Worm (Caenorhabditis elegans) whole organism, early embryonic: ENCODE measurements around the gene F53F8.7.

Experiments
- B0310.2 ChIP-seq: sonication (generic microtip); optimal IDR thresholded peaks from 2 replicates; lab custom pipeline; 2016; ENCODE audit warnings: mild to moderate bottlenecking, missing genetic modification characterization, missing compliant biosample characterization
- F13C5.2 ChIP-seq: sonication (generic microtip); optimal IDR thresholded peaks from 2 replicates; lab custom pipeline; 2017; ENCODE audit warnings: mild to moderate bottlenecking, missing genetic modification characterization, inconsistent platforms, missing compliant biosample characterization
- aly-1 ChIP-seq: sonication (generic microtip); optimal IDR thresholded peaks from 2 replicates; lab custom pipeline; 2016; ENCODE audit warnings: missing genetic modification characterization, missing compliant biosample characterization
- ama-1 ChIP-seq: fragments of 150-350 bp; optimal IDR thresholded peaks from 2 replicates; lab custom pipeline; 2014
- ceh-13 ChIP-seq: fragments of 200-800 bp; sonication (Bioruptor generic); optimal IDR thresholded peaks from 2 replicates; lab custom pipeline; 2018; ENCODE audit warnings: mild to moderate bottlenecking, missing genetic modification characterization, missing compliant biosample characterization
- ceh-36 ChIP-seq: sonication (generic microtip); optimal IDR thresholded peaks from 2 replicates; lab custom pipeline; 2016; ENCODE audit warnings: missing genetic modification characterization, inconsistent platforms, missing compliant biosample characterization
- ets-7 ChIP-seq: sonication (generic microtip); optimal IDR thresholded peaks from 2 replicates; lab custom pipeline; 2016; ENCODE audit warnings: missing genotype, missing genetic modification characterization, missing compliant biosample characterization
- flt-1 ChIP-seq: fragments of 200-800 bp; sonication (Bioruptor generic); IDR thresholded peaks from 2 replicates; pipeline ENCODE4 v1.3.6; 2022; ENCODE audit warnings: missing genetic modification characterization, missing compliant biosample characterization
- hmbx-1 ChIP-seq: sonication (generic microtip); optimal IDR thresholded peaks from 2 replicates; lab custom pipeline; 2016; ENCODE audit warnings: mild to moderate bottlenecking, missing genetic modification characterization, missing compliant biosample characterization
- hmg-4 ChIP-seq: fragments of 200-800 bp; sonication (Bioruptor generic); optimal IDR thresholded peaks from 2 replicates; lab custom pipeline; 2018; ENCODE audit warnings: mild to moderate bottlenecking, missing genetic modification characterization, missing compliant biosample characterization
- hnd-1 ChIP-seq: sonication (generic microtip); optimal IDR thresholded peaks from 2 replicates; lab custom pipeline; 2016; ENCODE audit warnings: missing genetic modification characterization, missing compliant biosample characterization
- pes-1 ChIP-seq: fragments of 200-800 bp; sonication (Bioruptor generic); IDR thresholded peaks from 2 replicates; pipeline ENCODE4 v1.3.6; 2022; ENCODE audit warnings: missing genetic modification reagents, missing genetic modification characterization, missing compliant biosample characterization
- scrt-1 ChIP-seq: fragments of 200-800 bp; sonication (Bioruptor generic); IDR thresholded peaks from 2 replicates; pipeline ENCODE4 v1.3.6; 2022; ENCODE audit warnings: missing genetic modification characterization, missing compliant biosample characterization
- sea-1 ChIP-seq: fragments of 200-800 bp; sonication (Bioruptor generic); conservative IDR thresholded peaks from 2 replicates; pipeline ENCODE4 v1.3.6; 2022; ENCODE audit warnings: missing genetic modification characterization, missing compliant biosample characterization
- tbx-11 ChIP-seq: fragments of 200-800 bp; sonication (Bioruptor generic); IDR thresholded peaks from 2 replicates; pipeline ENCODE4 v1.3.6; 2022; ENCODE audit warnings: missing genetic modification characterization, missing compliant biosample characterization
- tbx-37 ChIP-seq: fragments of 200-800 bp; sonication (Bioruptor generic); conservative IDR thresholded peaks from 2 replicates; pipeline ENCODE4 v1.3.6; 2022; ENCODE audit warnings: missing genetic modification reagents, missing genetic modification characterization, missing compliant biosample characterization
- tra-4 ChIP-seq: sonication (generic microtip); optimal IDR thresholded peaks from 2 replicates; lab custom pipeline; 2017; ENCODE audit warnings: missing genetic modification characterization, missing compliant biosample characterization

F53F8.7 gene

ce11 chrV:20692903-20693302 is 5.3 kb downstream of the F53F8.7 start:
- no peak for TF ChIP-seq tbx-37 (GFP tag; lab: Robert Waterston, UW)
- TF ChIP-seq B0310.2 (tag; lab: Kevin White, UChicago): no peak
- no peak for TF ChIP-seq aly-1
- TF ChIP-seq scrt-1 (GFP tag; lab: Robert Waterston, UW): no peak
- TF ChIP-seq hmbx-1: no peak
- TF ChIP-seq tra-4: no peak
- no peak for TF ChIP-seq ceh-36 (tag; lab: Kevin White, UChicago)
- no peak for TF ChIP-seq flt-1
- TF ChIP-seq ets-7: no peak
- no peak for TF ChIP-seq F13C5.2 (tag; lab: Kevin White, UChicago)
- no peak for TF ChIP-seq sea-1
- TF ChIP-seq tbx-11 (GFP tag; lab: Robert Waterston, UW): no peak
- no peak for TF ChIP-seq hnd-1 (tag; lab: Kevin White, UChicago)
- no peak for TF ChIP-seq ceh-13 (GFP tag; lab: Kevin White, UChicago)
- TF ChIP-seq ama-1: no peak

ce11 chrV:20691585-20691984 is 6.6 kb downstream of the F53F8.7 start, which contains the start of gene F53F8.4:
F53F8.4 (minus strand) TSS chrV:20691685.
- TF ChIP-seq scrt-1 (GFP tag; lab: Robert Waterston, UW) (no peak), aly-1 (no peak), F13C5.2 (tag; lab: Kevin White, UChicago) (no peak), ama-1 (no peak), ceh-13 (GFP tag; lab: Kevin White, UChicago) (no peak), pes-1 (no peak), flt-1 (no peak), hnd-1 (tag; lab: Kevin White, UChicago) (no peak), B0310.2 (tag; lab: Kevin White, UChicago) (no peak), tra-4 (no peak), sea-1 (no peak), hmg-4 (GFP tag; lab: Kevin White, UChicago) (no peak), hmbx-1 (no peak), tbx-37 (GFP tag; lab: Robert Waterston, UW) (no peak)

- no peak for TF ChIP-seq hmg-4 (GFP tag; lab: Kevin White, UChicago)
- no peak for TF ChIP-seq ets-7
- no peak for TF ChIP-seq ama-1
- no peak for TF ChIP-seq ceh-13 (GFP tag; lab: Kevin White, UChicago)
- TF ChIP-seq ceh-36 (tag; lab: Kevin White, UChicago): no peak
- no peak for TF ChIP-seq sea-1
- no peak for TF ChIP-seq F13C5.2 (tag; lab: Kevin White, UChicago)
- no peak for TF ChIP-seq scrt-1 (GFP tag; lab: Robert Waterston, UW)
- TF ChIP-seq hnd-1 (tag; lab: Kevin White, UChicago): no peak
- TF ChIP-seq flt-1: no peak
- TF ChIP-seq tbx-11 (GFP tag; lab: Robert Waterston, UW): no peak
- TF ChIP-seq tra-4: no peak
- no peak for TF ChIP-seq B0310.2 (tag; lab: Kevin White, UChicago)
- TF ChIP-seq pes-1: no peak
- TF ChIP-seq aly-1: no peak
- TF ChIP-seq hmbx-1: no peak
Observed at ce11 chrV:20689481-20690039, 8.6 kb downstream of the F53F8.7 start, which contains the start of gene F53F8.3. F53F8.3 (minus strand) TSS chrV:20689531.

- TF ChIP-seq tbx-37 (GFP tag; lab: Robert Waterston, UW) (no peak), B0310.2 (tag; lab: Kevin White, UChicago) (no peak), flt-1 (no peak), ets-7 (no peak), pes-1 (no peak), ceh-13 (GFP tag; lab: Kevin White, UChicago) (no peak), sea-1 (no peak), scrt-1 (GFP tag; lab: Robert Waterston, UW) (no peak)
Observed at ce11 chrV:20685383-20685782, 12.8 kb downstream of the F53F8.7 start, which contains the start of gene klf-2. klf-2 (plus strand) TSS chrV:20685683.

- TF ChIP-seq ets-7: no peak
- no peak for TF ChIP-seq ceh-36 (tag; lab: Kevin White, UChicago)
- TF ChIP-seq hmbx-1: no peak
- no peak for TF ChIP-seq hmg-4 (GFP tag; lab: Kevin White, UChicago)
Observed at ce11 chrV:20682309-20682708, 15.9 kb downstream of the F53F8.7 start.

- TF ChIP-seq pes-1 (0 out of 2 replicates have a peak, but pooled peaks have one; percentile 20), hnd-1 (tag; lab: Kevin White, UChicago) (no peak), tbx-11 (GFP tag; lab: Robert Waterston, UW) (no peak)
Observed at ce11 chrV:20681824-20682223, 16.3 kb downstream of the F53F8.7 start.

ce11 chrV:20681120-20681519 is 17.0 kb downstream of the F53F8.7 start, which contains the start of gene srsx-35:
srsx-35 (plus strand) TSS chrV:20681420.
- TF ChIP-seq B0310.2 (tag; lab: Kevin White, UChicago): no peak
- TF ChIP-seq ama-1: no peak
- TF ChIP-seq sea-1: no peak
- no peak for TF ChIP-seq ceh-13 (GFP tag; lab: Kevin White, UChicago)
- no peak for TF ChIP-seq flt-1
- no peak for TF ChIP-seq hnd-1 (tag; lab: Kevin White, UChicago)
- TF ChIP-seq F13C5.2 (tag; lab: Kevin White, UChicago): no peak
- TF ChIP-seq ets-7: no peak

- TF ChIP-seq ama-1 (no peak), flt-1 (no peak), ceh-13 (GFP tag; lab: Kevin White, UChicago) (no peak)
Observed at ce11 chrV:20680189-20680588, 18.0 kb downstream of the F53F8.7 start.

- TF ChIP-seq tra-4 (no peak), hnd-1 (tag; lab: Kevin White, UChicago) (no peak), ama-1 (no peak), tbx-37 (GFP tag; lab: Robert Waterston, UW) (no peak), sea-1 (no peak), aly-1 (no peak)
Observed at ce11 chrV:20670625-20671024, 27.5 kb downstream of the F53F8.7 start.
